Fruit fly (Drosophila melanogaster) whole organism, wandering third instar larva: ENCODE measurements around the gene Sp1.

Experiments
- Abd-B ChIP-seq: fragments of >200 bp; optimal IDR thresholded peaks from 2 replicates; lab custom pipeline; 2017; ENCODE audit warnings: missing biosample characterization, missing genetic modification characterization
- psq ChIP-seq: fragments of 200-800 bp; sonication (Bioruptor generic); optimal IDR thresholded peaks from 3 replicates; lab custom pipeline; 2017; ENCODE audit warnings: missing biosample characterization, mild to moderate bottlenecking, missing genetic modification characterization, moderate library complexity
- usp ChIP-seq: fragments of >200 bp; optimal IDR thresholded peaks from 2 replicates; lab custom pipeline; 2017; ENCODE audit warnings: missing biosample characterization, missing genetic modification characterization

- TF ChIP-seq usp (GFP tag; lab: Kevin White, UChicago) (no peak), Abd-B (GFP tag; lab: Kevin White, UChicago) (no peak), psq (GFP tag; lab: Kevin White, UChicago) (peak; percentile 73)
These were observed 41.8 kb upstream of the Sp1 start for dm6 chrX:9687623-9688022.
